Fruit fly (Drosophila melanogaster): Measurements from ENCODE around the gene Oseg5.

Oseg5 gene

dm6 chr2L:20864764-20865265 lies 29.2 kb upstream of the Oseg5 start, which contains the start of gene CG9338 (continued):
- TF ChIP-seq ato (GFP tag; IDR thresholded peaks at IDR 0.05; ENCODE audit: partially characterized antibody) = peak; percentile 54; the same call in 1 of the 2 replicates
- peak; percentile 94 for TF ChIP-seq phol (tag; optimal IDR thresholded peaks at IDR 0.05)
- TF ChIP-seq otp (GFP tag; IDR thresholded peaks at IDR 0.05) = no peak
- no peak for TF ChIP-seq prd (optimal IDR thresholded peaks at IDR 0.05)
- TF ChIP-seq prd (GFP tag; IDR thresholded peaks at IDR 0.05) = peak; percentile 94
- TF ChIP-seq Nf-YA (GFP tag; IDR thresholded peaks at IDR 0.05) = 0 out of 2 replicates have a peak, but pooled peaks have one; percentile 40
- peak; percentile 72 for TF ChIP-seq fd3F (GFP tag; optimal IDR thresholded peaks at IDR 0.05)
- peak; percentile 71 for TF ChIP-seq CG1647 (GFP tag; optimal IDR thresholded peaks at IDR 0.05)
- peak; percentile 77 for TF ChIP-seq CG16863 (GFP tag; optimal IDR thresholded peaks at IDR 0.05)
- TF ChIP-seq trh (GFP tag; optimal IDR thresholded peaks at IDR 0.05) = peak; percentile 42
- TF ChIP-seq tgo (GFP tag; IDR thresholded peaks at IDR 0.05) = peak; percentile 81
- no peak for TF ChIP-seq CG3065 (GFP tag; optimal IDR thresholded peaks at IDR 0.05)
- peak; percentile 92 for TF ChIP-seq Awh (GFP tag; IDR thresholded peaks at IDR 0.05)
- no peak for TF ChIP-seq vfl (GFP tag; optimal IDR thresholded peaks at IDR 0.05)
- TF ChIP-seq onecut (GFP tag; IDR thresholded peaks at IDR 0.05) = peak; percentile 63
- TF ChIP-seq Bgb (GFP tag; IDR thresholded peaks at IDR 0.05; ENCODE audit: partially characterized antibody) = peak; percentile 44; the same call in 1 of the 2 replicates
- TF ChIP-seq sens-2 (GFP tag; IDR thresholded peaks at IDR 0.05) = 0 out of 2 replicates have a peak, but pooled peaks have one; percentile 11
- peak; percentile 82 for TF ChIP-seq toy (GFP tag; IDR thresholded peaks at IDR 0.05)
- peak; percentile 70 for TF ChIP-seq CG11723 (GFP tag; optimal IDR thresholded peaks at IDR 0.05)
- peak; percentile 84 for TF ChIP-seq CG11504 (tag; optimal IDR thresholded peaks at IDR 0.05)
- TF ChIP-seq sc (optimal IDR thresholded peaks at IDR 0.05) = no peak
- TF ChIP-seq sc (GFP tag; optimal IDR thresholded peaks at IDR 0.05) = peak; percentile 22
- peak; percentile 93 for TF ChIP-seq H15 (GFP tag; IDR thresholded peaks at IDR 0.05)
- TF ChIP-seq Xbp1 (GFP tag; optimal IDR thresholded peaks at IDR 0.05) = peak; percentile 69
- peak; percentile 88 for TF ChIP-seq CG6683 (GFP tag; optimal IDR thresholded peaks at IDR 0.05)
- peak; percentile 91 for TF ChIP-seq B-H1 (GFP tag; IDR thresholded peaks at IDR 0.05)
- TF ChIP-seq CG18764 (GFP tag; optimal IDR thresholded peaks at IDR 0.05) = peak; percentile 91
- TF ChIP-seq CG14965 (GFP tag; optimal IDR thresholded peaks at IDR 0.05; ENCODE audit: borderline replicate concordance) = peak; percentile 46
- TF ChIP-seq CG9437 (GFP tag; optimal IDR thresholded peaks at IDR 0.05) = peak; percentile 58
- peak; percentile 31 for TF ChIP-seq schlank (tag; optimal IDR thresholded peaks at IDR 0.05)
- peak; percentile 11 for TF ChIP-seq CG4707 (GFP tag; optimal IDR thresholded peaks at IDR 0.05)
- TF ChIP-seq nmo (GFP tag; optimal IDR thresholded peaks at IDR 0.05) = peak; percentile 84
- TF ChIP-seq Side (GFP tag; optimal IDR thresholded peaks at IDR 0.05) = peak; percentile 79
- TF ChIP-seq sisA (GFP tag; IDR thresholded peaks at IDR 0.05) = peak; percentile 80
- peak; percentile 82 for TF ChIP-seq org-1 (GFP tag; optimal IDR thresholded peaks at IDR 0.05)
- peak; percentile 11 for TF ChIP-seq grn (GFP tag; optimal IDR thresholded peaks at IDR 0.05)
- no peak for TF ChIP-seq hb (GFP tag; IDR thresholded peaks at IDR 0.05; ENCODE audit: partially characterized antibody)
- peak; percentile 95 for TF ChIP-seq CG11695 (GFP tag; IDR thresholded peaks at IDR 0.05)
- peak; percentile 76 for TF ChIP-seq CG8281 (tag; optimal IDR thresholded peaks at IDR 0.05)
- peak; percentile 93 for TF ChIP-seq CG11093 (GFP tag; IDR thresholded peaks at IDR 0.05)
- peak; percentile 12 to 79 for TF ChIP-seq bsh (GFP tag; optimal IDR thresholded peaks at IDR 0.05)
- TF ChIP-seq CG3838 (GFP tag; optimal IDR thresholded peaks at IDR 0.05) = peak; percentile 62
- peak; percentile 91 for TF ChIP-seq Fer3 (tag; optimal IDR thresholded peaks at IDR 0.05)
- no peak for TF ChIP-seq usp (GFP tag; optimal IDR thresholded peaks at IDR 0.05)
- TF ChIP-seq crol (GFP tag; IDR thresholded peaks at IDR 0.05) = no peak
- TF ChIP-seq vnd (GFP tag; IDR thresholded peaks at IDR 0.05; ENCODE audit: partially characterized antibody) = 0 out of 3 replicates have a peak, but pooled peaks have one; percentile 23
- TF ChIP-seq wek (GFP tag; optimal IDR thresholded peaks at IDR 0.05) = peak; percentile 39
- peak; percentile 47 for TF ChIP-seq slou (GFP tag; optimal IDR thresholded peaks at IDR 0.05)
- peak; percentile 72; the same call in 2 of the 3 replicates for TF ChIP-seq gce (GFP tag; IDR thresholded peaks at IDR 0.05)
- TF ChIP-seq amos (GFP tag; IDR thresholded peaks at IDR 0.05; ENCODE audit: partially characterized antibody) = no peak; the same call in 1 of the 2 replicates

Data from whole organism, embryonic.